Worm (Caenorhabditis elegans) whole organism, L2 larva: ENCODE measurements around the gene atg-4.2.

Source experiments
- C34F6.9 ChIP-seq: fragments of 150-350 bp; optimal IDR thresholded peaks from 2 replicates; lab custom pipeline; 2014; ENCODE audit warnings: missing biosample characterization, missing genetic modification characterization
- F13H6.1 ChIP-seq: sonication (generic microtip); optimal IDR thresholded peaks from 2 replicates; lab custom pipeline; 2016; ENCODE audit warnings: missing genetic modification characterization, missing compliant biosample characterization
- Y55F3AM.14 ChIP-seq: fragments of 200-800 bp; sonication (Bioruptor generic); optimal IDR thresholded peaks from 2 replicates; lab custom pipeline; 2018; ENCODE audit warnings: mild to moderate bottlenecking, missing genetic modification characterization, missing compliant biosample characterization
- alr-1 ChIP-seq: fragments of 150-350 bp; optimal IDR thresholded peaks from 2 replicates; lab custom pipeline; 2014; ENCODE audit warnings: missing biosample characterization, missing genetic modification characterization
- ama-1 ChIP-seq: fragments of 150-350 bp; optimal IDR thresholded peaks from 2 replicates; lab custom pipeline; 2018; ENCODE audit warnings: inconsistent platforms
- blmp-1 ChIP-seq: sonication (generic microtip); optimal IDR thresholded peaks from 2 replicates; lab custom pipeline; 2017; ENCODE audit warnings: missing genetic modification characterization, mild to moderate bottlenecking, missing compliant biosample characterization, antibody characterized with exemption, moderate library complexity; ENCODE audit not compliant: insufficient read depth
- ceh-16 ChIP-seq: fragments of 150-350 bp; optimal IDR thresholded peaks from 2 replicates; lab custom pipeline; 2014; ENCODE audit warnings: missing biosample characterization, missing genetic modification characterization
- ceh-82 ChIP-seq: fragments of 150-350 bp; optimal IDR thresholded peaks from 2 replicates; lab custom pipeline; 2014; ENCODE audit warnings: missing biosample characterization, missing genetic modification characterization
- crh-2 ChIP-seq: sonication (generic microtip); optimal IDR thresholded peaks from 2 replicates; lab custom pipeline; 2017; ENCODE audit warnings: missing biosample characterization, missing genetic modification characterization
- dmd-4 ChIP-seq: sonication (generic microtip); optimal IDR thresholded peaks from 2 replicates; lab custom pipeline; 2017; ENCODE audit warnings: missing biosample characterization, missing genetic modification characterization
- egl-27 ChIP-seq: sonication (generic microtip); optimal IDR thresholded peaks from 3 replicates; lab custom pipeline; 2017; ENCODE audit warnings: missing biosample characterization, missing genetic modification reagents, missing genetic modification characterization
- elt-1 ChIP-seq: fragments of 150-350 bp; optimal IDR thresholded peaks from 2 replicates; lab custom pipeline; 2014; ENCODE audit warnings: missing biosample characterization, missing genetic modification characterization
- fos-1 ChIP-seq: fragments of 150-350 bp; optimal IDR thresholded peaks from 2 replicates; lab custom pipeline; 2014; ENCODE audit warnings: missing biosample characterization, missing genetic modification characterization
- gmeb-1 ChIP-seq: fragments of 150-350 bp; optimal IDR thresholded peaks from 2 replicates; lab custom pipeline; 2014; ENCODE audit warnings: missing biosample characterization, missing genetic modification characterization
- lin-11 ChIP-seq: fragments of 150-350 bp; sonication (generic microtip); optimal IDR thresholded peaks from 2 replicates; lab custom pipeline; 2014; ENCODE audit warnings: missing biosample characterization, missing genetic modification characterization, inconsistent platforms, mixed read lengths
- lin-13 ChIP-seq: fragments of 150-350 bp; optimal IDR thresholded peaks from 2 replicates; lab custom pipeline; 2014; ENCODE audit warnings: missing biosample characterization, missing genetic modification reagents, missing genetic modification characterization
- lin-39 ChIP-seq: fragments of 150-350 bp; optimal IDR thresholded peaks from 2 replicates; lab custom pipeline; 2014; ENCODE audit warnings: missing biosample characterization, missing genetic modification reagents, missing genetic modification characterization
- lsy-2 ChIP-seq, 2 experiments: fragments of 150-350 bp in 1 of 2; sonication (generic microtip) in 1 of 2; optimal IDR thresholded peaks; 2 replicates each; lab custom pipeline; 2014 to 2017; ENCODE audit warnings: missing biosample characterization in 2 of 2, missing genetic modification characterization in 2 of 2
- mab-5 ChIP-seq: fragments of 150-350 bp; optimal IDR thresholded peaks from 2 replicates; lab custom pipeline; 2014; ENCODE audit warnings: missing biosample characterization, missing genetic modification characterization
- mdl-1 ChIP-seq, 2 experiments: fragments of 150-350 bp in 1 of 2; sonication (generic microtip) in 1 of 2; optimal IDR thresholded peaks; 2 replicates each; lab custom pipeline; 2017; ENCODE audit warnings: missing biosample characterization in 2 of 2, missing genetic modification characterization in 2 of 2
- nhr-11 ChIP-seq: fragments of 150-350 bp; optimal IDR thresholded peaks from 2 replicates; lab custom pipeline; 2014; ENCODE audit warnings: missing biosample characterization, missing genetic modification characterization
- nhr-12 ChIP-seq: fragments of 150-350 bp; optimal IDR thresholded peaks from 2 replicates; lab custom pipeline; 2014; ENCODE audit warnings: missing biosample characterization, missing genetic modification characterization
- nhr-129 ChIP-seq: fragments of 150-350 bp; optimal IDR thresholded peaks from 2 replicates; lab custom pipeline; 2014; ENCODE audit warnings: missing biosample characterization, missing genetic modification characterization
- nhr-21 ChIP-seq: fragments of 150-350 bp; optimal IDR thresholded peaks from 2 replicates; lab custom pipeline; 2014; ENCODE audit warnings: missing biosample characterization, missing genetic modification characterization
- nhr-23 ChIP-seq: fragments of 150-350 bp; optimal IDR thresholded peaks from 2 replicates; lab custom pipeline; 2014; ENCODE audit warnings: missing biosample characterization, missing genetic modification reagents, missing genetic modification characterization
- nhr-237 ChIP-seq: fragments of 150-350 bp; optimal IDR thresholded peaks from 2 replicates; lab custom pipeline; 2014; ENCODE audit warnings: missing biosample characterization, missing genetic modification characterization
- nhr-25 ChIP-seq: fragments of 150-350 bp; sonication (generic microtip); optimal IDR thresholded peaks from 3 replicates; lab custom pipeline; 2014; ENCODE audit warnings: missing biosample characterization, missing genetic modification characterization
- nhr-6 ChIP-seq: fragments of 150-350 bp; optimal IDR thresholded peaks from 2 replicates; lab custom pipeline; 2014; ENCODE audit warnings: missing biosample characterization, missing genetic modification characterization
- peb-1 ChIP-seq: fragments of 150-350 bp; optimal IDR thresholded peaks from 2 replicates; lab custom pipeline; 2014; ENCODE audit warnings: missing biosample characterization, missing genetic modification characterization
- skn-1 ChIP-seq: sonication (generic microtip); optimal IDR thresholded peaks from 2 replicates; lab custom pipeline; 2017; ENCODE audit warnings: missing biosample characterization, missing genetic modification characterization
- sma-3 ChIP-seq: sonication (generic microtip); optimal IDR thresholded peaks from 2 replicates; lab custom pipeline; 2016; ENCODE audit warnings: missing genetic modification reagents, missing genetic modification characterization, missing compliant biosample characterization
- sma-9 ChIP-seq, 2 experiments: fragments of 150-350 bp in 1 of 2; sonication (generic microtip) in 1 of 2; optimal IDR thresholded peaks; 2 replicates each; lab custom pipeline; 2014 to 2016; ENCODE audit warnings: missing genetic modification characterization in 2 of 2, mild to moderate bottlenecking in 1 of 2, missing biosample characterization in 1 of 2, missing compliant biosample characterization in 1 of 2, missing genetic modification reagents in 1 of 2, moderate library complexity in 1 of 2
- snpc-4 ChIP-seq: fragments of 150-350 bp; optimal IDR thresholded peaks from 2 replicates; lab custom pipeline; 2014; ENCODE audit warnings: missing biosample characterization, missing genetic modification characterization
- unc-39 ChIP-seq: fragments of 150-350 bp; optimal IDR thresholded peaks from 2 replicates; lab custom pipeline; 2014; ENCODE audit warnings: missing biosample characterization, missing genetic modification characterization
- unc-62 ChIP-seq: fragments of 150-350 bp; optimal IDR thresholded peaks from 2 replicates; lab custom pipeline; 2014; ENCODE audit warnings: missing biosample characterization, missing genetic modification reagents, missing genetic modification characterization
- zag-1 ChIP-seq: fragments of 150-350 bp; optimal IDR thresholded peaks from 2 replicates; lab custom pipeline; 2014; ENCODE audit warnings: missing biosample characterization, missing genetic modification characterization
- ztf-11 ChIP-seq: sonication (generic microtip); optimal IDR thresholded peaks from 2 replicates; lab custom pipeline; 2017; ENCODE audit warnings: missing biosample characterization, missing genetic modification characterization
- ztf-4 ChIP-seq: fragments of 150-350 bp; optimal IDR thresholded peaks from 2 replicates; lab custom pipeline; 2014; ENCODE audit warnings: missing biosample characterization, missing genetic modification characterization

atg-4.2 gene

ce11 chrIV:11644705-11645104 lies 23.1 kb upstream of the atg-4.2 start:
- TF ChIP-seq lsy-2 (tag; optimal IDR thresholded peaks at IDR 0.05; lab: Kevin White, UChicago) (no peak), nhr-25 (tag; lab: Kevin White, UChicago) (no peak), unc-62 (GFP tag; lab: Kevin White, UChicago) (no peak)
- TF ChIP-seq, all 48 proteins: peak for 0

ce11 chrIV:11645354-11645753 lies 22.5 kb upstream of the atg-4.2 start:
- TF ChIP-seq blmp-1 (tag; lab: Kevin White, UChicago) (no peak), skn-1 (no peak), egl-27 (no peak), lin-11 (tag; lab: Kevin White, UChicago) (no peak), F13H6.1 (tag; lab: Kevin White, UChicago) (peak; percentile 26), ama-1 (lab: Kevin White, UChicago) (no peak), mab-5 (no peak), nhr-11 (tag; lab: Kevin White, UChicago) (no peak), elt-1 (no peak), alr-1 (tag; lab: Kevin White, UChicago) (no peak), ceh-16 (tag; lab: Kevin White, UChicago) (no peak), ceh-82 (tag; lab: Kevin White, UChicago) (no peak), gmeb-1 (tag; lab: Kevin White, UChicago) (no peak), lin-13 (GFP tag; lab: Kevin White, UChicago) (no peak), ztf-11 (tag; lab: Kevin White, UChicago) (no peak), nhr-6 (no peak), peb-1 (tag; lab: Kevin White, UChicago) (no peak), sma-3 (no peak), nhr-237 (tag; lab: Kevin White, UChicago) (no peak), sma-9 (GFP tag; optimal IDR thresholded peaks at IDR 0.05; lab: Kevin White, UChicago) (peak; percentile 34), sma-9 (tag; optimal IDR thresholded peaks at IDR 0.05; lab: Kevin White, UChicago) (no peak), unc-39 (tag; lab: Kevin White, UChicago) (no peak), nhr-129 (tag; lab: Kevin White, UChicago) (peak; percentile 45), nhr-21 (no peak), nhr-12 (tag; lab: Kevin White, UChicago) (no peak), snpc-4 (tag; lab: Kevin White, UChicago) (no peak), Y55F3AM.14 (GFP tag; lab: Kevin White, UChicago) (no peak), crh-2 (tag; lab: Kevin White, UChicago) (no peak), lsy-2 (tag; optimal IDR thresholded peaks at IDR 0.05; lab: Kevin White, UChicago) (peak in 1 of 2 experiments; percentile 7), zag-1 (tag; lab: Kevin White, UChicago) (no peak), lin-39 (no peak), unc-62 (GFP tag; lab: Kevin White, UChicago) (no peak), ztf-4 (no peak), nhr-23 (no peak), dmd-4 (tag; lab: Kevin White, UChicago) (no peak), fos-1 (tag; lab: Kevin White, UChicago) (no peak)

DNA sequence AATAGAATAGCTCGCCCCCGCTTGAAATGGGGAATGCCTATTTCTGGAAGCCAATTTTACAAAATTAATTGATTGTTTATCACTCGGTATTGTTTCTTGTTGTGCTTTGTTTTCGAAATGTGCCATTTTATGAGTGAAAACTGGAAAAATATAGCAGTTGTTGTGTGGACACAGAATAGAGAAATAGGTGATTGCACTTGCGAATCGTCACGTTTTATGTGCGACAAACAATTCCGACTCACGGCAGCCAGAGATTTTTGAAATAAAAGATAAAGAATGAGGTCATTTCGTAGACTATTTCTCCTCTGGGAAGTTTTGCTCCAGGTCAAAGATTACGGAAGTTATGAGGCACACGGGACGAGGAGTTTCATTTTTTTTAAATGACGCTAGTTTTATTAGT lies 20.9 kb upstream of the atg-4.2 start:
- no peak for TF ChIP-seq lin-39
- peak; percentile 40 for TF ChIP-seq nhr-129 (tag; lab: Kevin White, UChicago)
- no peak for TF ChIP-seq C34F6.9 (tag; lab: Kevin White, UChicago)
- TF ChIP-seq nhr-6, result peak; percentile 7
- no peak for TF ChIP-seq alr-1 (tag; lab: Kevin White, UChicago)
- no peak for TF ChIP-seq peb-1 (tag; lab: Kevin White, UChicago)
- TF ChIP-seq zag-1 (tag; lab: Kevin White, UChicago), result no peak
- TF ChIP-seq ceh-82 (tag; lab: Kevin White, UChicago), result no peak
- no peak for TF ChIP-seq mdl-1 (tag; optimal IDR thresholded peaks at IDR 0.05; lab: Kevin White, UChicago)
- TF ChIP-seq snpc-4 (tag; lab: Kevin White, UChicago), result no peak
- TF ChIP-seq F13H6.1 (tag; lab: Kevin White, UChicago), result peak; percentile 19
- TF ChIP-seq blmp-1 (tag; lab: Kevin White, UChicago), result no peak
- no peak for TF ChIP-seq nhr-25 (tag; lab: Kevin White, UChicago)
- no peak for TF ChIP-seq nhr-237 (tag; lab: Kevin White, UChicago)
- TF ChIP-seq ztf-11 (tag; lab: Kevin White, UChicago), result no peak
- no peak for TF ChIP-seq fos-1 (tag; lab: Kevin White, UChicago)
- peak; percentile 30 for TF ChIP-seq sma-9 (GFP tag; optimal IDR thresholded peaks at IDR 0.05; lab: Kevin White, UChicago)
- no peak for TF ChIP-seq sma-9 (tag; optimal IDR thresholded peaks at IDR 0.05; lab: Kevin White, UChicago)
